Worm (Caenorhabditis elegans) whole organism, young adult: Measurements from ENCODE around the gene trap-4.

Experiments
- B0019.2 ChIP-seq: fragments of 200-800 bp; sonication (Bioruptor generic); conservative IDR thresholded peaks from 2 replicates; pipeline ENCODE4 v1.3.6; 2022; ENCODE audit warnings: missing genetic modification reagents, missing genetic modification characterization, missing compliant biosample characterization
- T26A5.8 ChIP-seq: sonication (generic microtip); optimal IDR thresholded peaks from 2 replicates; lab custom pipeline; 2016; ENCODE audit warnings: missing genetic modification characterization, missing compliant biosample characterization
- ceh-91 ChIP-seq: fragments of 200-800 bp; sonication (Bioruptor generic); IDR thresholded peaks from 2 replicates; pipeline ENCODE4 v1.3.6; 2022; ENCODE audit warnings: missing genetic modification reagents, missing genetic modification characterization, missing compliant biosample characterization
- lin-54 ChIP-seq: fragments of 200-800 bp; sonication (Bioruptor generic); optimal IDR thresholded peaks from 2 replicates; lab custom pipeline; 2018; ENCODE audit warnings: mild to moderate bottlenecking, missing genetic modification characterization, missing compliant biosample characterization
- mcd-1 ChIP-seq: fragments of 200-800 bp; sonication (Bioruptor generic); IDR thresholded peaks from 2 replicates; pipeline ENCODE4 v1.3.6; 2022; ENCODE audit warnings: missing genetic modification reagents, missing genetic modification characterization, missing compliant biosample characterization
- mel-28 ChIP-seq: sonication (generic microtip); optimal IDR thresholded peaks from 2 replicates; lab custom pipeline; 2016; ENCODE audit warnings: borderline replicate concordance, mild to moderate bottlenecking, missing genetic modification characterization, missing compliant biosample characterization
- pha-4 ChIP-seq: fragments of 150-350 bp; sonication (generic microtip); optimal IDR thresholded peaks from 2 replicates; lab custom pipeline; 2014; ENCODE audit warnings: missing biosample characterization, missing genetic modification reagents, missing genetic modification characterization
- repo-1 ChIP-seq: sonication (generic microtip); optimal IDR thresholded peaks from 2 replicates; lab custom pipeline; 2017; ENCODE audit warnings: mild to moderate bottlenecking, missing genetic modification characterization, missing compliant biosample characterization

DNA sequence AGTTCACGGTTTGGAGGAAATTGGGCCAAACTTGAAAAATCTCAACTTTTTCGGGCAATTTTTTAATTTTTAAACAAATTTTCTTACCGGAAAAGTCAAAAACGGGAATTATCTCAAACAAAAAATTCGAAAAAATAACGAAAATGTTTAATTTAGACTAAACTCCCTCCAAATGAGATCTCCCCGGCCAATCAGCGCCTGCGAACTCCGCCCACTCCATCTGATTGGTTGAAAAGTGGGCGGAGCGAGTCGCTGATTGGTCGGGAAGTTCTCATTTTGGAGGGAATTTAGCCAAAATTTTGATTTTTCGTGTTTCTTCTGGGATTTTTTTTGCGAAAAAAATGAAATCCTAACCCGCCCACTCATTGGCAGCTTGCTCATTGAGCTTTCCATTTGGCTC, 23.9 kb upstream of the trap-4 start:
- no peak for TF ChIP-seq T26A5.8
- TF ChIP-seq ceh-91 (GFP tag; lab: Robert Waterston, UW): no peak
- no peak for TF ChIP-seq B0019.2 (GFP tag; lab: Robert Waterston, UW)
- no peak for TF ChIP-seq pha-4
- no peak for TF ChIP-seq lin-54 (GFP tag; lab: Kevin White, UChicago)
- no peak for TF ChIP-seq repo-1 (tag; lab: Kevin White, UChicago)
- no peak for TF ChIP-seq mcd-1 (GFP tag; lab: Robert Waterston, UW)
- no peak for TF ChIP-seq mel-28 (tag; lab: Kevin White, UChicago)
